Fruit fly (Drosophila melanogaster) whole organism, embryonic: ENCODE measurements around the gene mthl9.
A peak's percentile ranks its signal among the peaks of the same experiment; 100 is the strongest.

Experiments
- Bgb ChIP-seq: fragments of 200-800 bp; sonication (Bioruptor generic); IDR thresholded peaks from 2 replicates; pipeline ENCODE4 v1.3.6; 2022; ENCODE audit warnings: missing biosample characterization, missing genetic modification characterization; ENCODE audit not compliant: partially characterized antibody
- Bteb2 ChIP-seq: fragments of 200-800 bp; sonication (Bioruptor generic); optimal IDR thresholded peaks from 2 replicates; lab custom pipeline; 2016; ENCODE audit warnings: missing biosample characterization, missing genetic modification characterization
- CG10274 ChIP-seq: fragments of 200-800 bp; sonication (Bioruptor generic); optimal IDR thresholded peaks from 3 replicates; lab custom pipeline; 2017; ENCODE audit warnings: missing biosample characterization, mild to moderate bottlenecking, missing genetic modification characterization
- CG10979 ChIP-seq: fragments of 200-800 bp; sonication (Bioruptor generic); optimal IDR thresholded peaks from 2 replicates; lab custom pipeline; 2018; ENCODE audit warnings: missing biosample characterization, mild to moderate bottlenecking, missing genetic modification characterization, moderate library complexity
- CG11723 ChIP-seq: fragments of 200-800 bp; sonication (Bioruptor generic); optimal IDR thresholded peaks from 2 replicates; lab custom pipeline; 2017; ENCODE audit warnings: missing biosample characterization, mild to moderate bottlenecking, missing genetic modification characterization
- CG12104 ChIP-seq: fragments of 200-800 bp; sonication (Bioruptor generic); optimal IDR thresholded peaks from 3 replicates; lab custom pipeline; 2016; ENCODE audit warnings: missing biosample characterization, missing genetic modification characterization
- CG12391 ChIP-seq: fragments of 200-800 bp; sonication (Bioruptor generic); optimal IDR thresholded peaks from 3 replicates; lab custom pipeline; 2018; ENCODE audit warnings: missing biosample characterization, mild to moderate bottlenecking, missing genetic modification characterization, moderate library complexity
- CG13123 ChIP-seq: fragments of 200-800 bp; sonication (Bioruptor generic); optimal IDR thresholded peaks from 2 replicates; lab custom pipeline; 2016; ENCODE audit warnings: missing biosample characterization, missing genetic modification characterization
- CG13424 ChIP-seq: fragments of 200-800 bp; sonication (Bioruptor generic); optimal IDR thresholded peaks from 2 replicates; lab custom pipeline; 2019; ENCODE audit warnings: missing biosample characterization, mild to moderate bottlenecking, missing genetic modification characterization, moderate library complexity
- CG13894 ChIP-seq: fragments of 200-800 bp; sonication (Bioruptor generic); optimal IDR thresholded peaks from 3 replicates; lab custom pipeline; 2018; ENCODE audit warnings: missing biosample characterization, mild to moderate bottlenecking, missing genetic modification characterization, moderate library complexity
- CG14860 ChIP-seq: fragments of 200-800 bp; sonication (Bioruptor generic); IDR thresholded peaks from 3 replicates; pipeline ENCODE4 v1.3.6; 2022; ENCODE audit warnings: missing biosample characterization, missing genetic modification characterization; ENCODE audit not compliant: partially characterized antibody
- CG14965 ChIP-seq: fragments of 200-800 bp; sonication (Bioruptor generic); optimal IDR thresholded peaks from 2 replicates; lab custom pipeline; 2016; ENCODE audit warnings: missing biosample characterization, missing genetic modification characterization, borderline replicate concordance
- CG2199 ChIP-seq: fragments of 200-800 bp; sonication (Bioruptor generic); IDR thresholded peaks from 3 replicates; pipeline ENCODE4 v1.3.6; 2022; ENCODE audit warnings: missing biosample characterization, missing genetic modification characterization
- CG31388 ChIP-seq: fragments of 200-800 bp; sonication (Bioruptor generic); optimal IDR thresholded peaks from 2 replicates; lab custom pipeline; 2016; ENCODE audit warnings: missing biosample characterization, missing genetic modification characterization
- CG32767 ChIP-seq: fragments of 200-800 bp; sonication (Bioruptor generic); IDR thresholded peaks from 2 replicates; pipeline ENCODE4 v1.3.6; 2022; ENCODE audit warnings: missing biosample characterization, missing genetic modification characterization
- CG3726 ChIP-seq: fragments of 200-800 bp; sonication (Bioruptor generic); IDR thresholded peaks from 3 replicates; pipeline ENCODE4, ENCODE4 v1.3.6; 2022; ENCODE audit warnings: missing biosample characterization, missing genetic modification characterization
- CG5180 ChIP-seq: fragments of 200-800 bp; sonication (Bioruptor generic); optimal IDR thresholded peaks from 3 replicates; lab custom pipeline; 2017; ENCODE audit warnings: missing biosample characterization, missing genetic modification characterization, mild to moderate bottlenecking, moderate library complexity, missing genetic modification reagents
- CG7357 ChIP-seq: fragments of 200-800 bp; sonication (Bioruptor generic); IDR thresholded peaks from 3 replicates; pipeline ENCODE4 v1.3.6; 2022; ENCODE audit warnings: missing biosample characterization, missing genetic modification characterization
- Camta ChIP-seq: fragments of 200-800 bp; sonication (Bioruptor generic); optimal IDR thresholded peaks from 2 replicates; lab custom pipeline; 2016; ENCODE audit warnings: missing biosample characterization, missing genetic modification characterization
- D19B ChIP-seq: fragments of 200-800 bp; sonication (Bioruptor generic); optimal IDR thresholded peaks from 2 replicates; lab custom pipeline; 2017; ENCODE audit warnings: missing biosample characterization, mild to moderate bottlenecking, missing genetic modification characterization
- E2f2 ChIP-seq: fragments of 200-800 bp; sonication (Bioruptor generic); IDR thresholded peaks from 2 replicates; pipeline ENCODE4 v1.3.6; 2022; ENCODE audit warnings: missing biosample characterization, missing genetic modification characterization
- Fer2 ChIP-seq: fragments of 200-800 bp; sonication (Bioruptor generic); optimal IDR thresholded peaks from 2 replicates; lab custom pipeline; 2018; ENCODE audit warnings: missing biosample characterization, mild to moderate bottlenecking, missing genetic modification characterization, moderate library complexity
- Hmr ChIP-seq: fragments of 200-800 bp; sonication (Bioruptor generic); optimal IDR thresholded peaks from 3 replicates; lab custom pipeline; 2017; ENCODE audit warnings: mild to moderate bottlenecking, missing biosample characterization, missing genetic modification reagents, missing genetic modification characterization
- Hmx ChIP-seq: fragments of 200-800 bp; sonication (Bioruptor generic); optimal IDR thresholded peaks from 2 replicates; lab custom pipeline; 2016; ENCODE audit warnings: missing biosample characterization, missing genetic modification characterization
- Lim3 ChIP-seq: fragments of 200-800 bp; sonication (Bioruptor generic); IDR thresholded peaks from 2 replicates; pipeline ENCODE4 v1.3.6; 2022; ENCODE audit warnings: missing biosample characterization, missing genetic modification characterization
- Ravus ChIP-seq: fragments of 200-800 bp; sonication (Bioruptor generic); IDR thresholded peaks from 2 replicates; pipeline ENCODE4 v1.3.6; 2022; ENCODE audit warnings: missing biosample characterization, missing genetic modification characterization
- Rfx ChIP-seq: fragments of 200-800 bp; sonication (Bioruptor generic); IDR thresholded peaks from 2 replicates; pipeline ENCODE4 v1.3.6; 2022; ENCODE audit warnings: missing biosample characterization, missing genetic modification characterization
- Rx ChIP-seq: fragments of 200-800 bp; sonication (Bioruptor generic); IDR thresholded peaks from 2 replicates; pipeline ENCODE4 v1.3.6; 2022; ENCODE audit warnings: missing biosample characterization, missing genetic modification characterization
- Side ChIP-seq: fragments of 200-800 bp; sonication (Bioruptor generic); optimal IDR thresholded peaks from 2 replicates; lab custom pipeline; 2016; ENCODE audit warnings: missing biosample characterization, missing genetic modification characterization
- ato ChIP-seq: fragments of 200-800 bp; sonication (Bioruptor generic); IDR thresholded peaks from 2 replicates; pipeline ENCODE4 v1.3.6; 2022; ENCODE audit warnings: missing biosample characterization, missing genetic modification characterization; ENCODE audit not compliant: partially characterized antibody
- bab2 ChIP-seq: fragments of 200-800 bp; sonication (Bioruptor generic); optimal IDR thresholded peaks from 2 replicates; lab custom pipeline; 2016; ENCODE audit warnings: missing biosample characterization, missing genetic modification characterization
- caup ChIP-seq: fragments of 200-800 bp; sonication (Bioruptor generic); optimal IDR thresholded peaks from 3 replicates; lab custom pipeline; 2017; ENCODE audit warnings: missing biosample characterization, mild to moderate bottlenecking, missing genetic modification characterization, moderate library complexity; ENCODE audit not compliant: severe bottlenecking
- chinmo ChIP-seq: fragments of 200-800 bp; sonication (Bioruptor generic); IDR thresholded peaks from 4 replicates; pipeline ENCODE4 v1.3.6; 2022; ENCODE audit warnings: missing biosample characterization, missing genetic modification characterization; ENCODE audit not compliant: partially characterized antibody
- emc ChIP-seq: fragments of 200-800 bp; sonication (Bioruptor generic); optimal IDR thresholded peaks from 2 replicates; lab custom pipeline; 2016; ENCODE audit warnings: missing biosample characterization, missing genetic modification characterization
- gfzf ChIP-seq: fragments of 200-800 bp; sonication (Bioruptor generic); optimal IDR thresholded peaks from 2 replicates; lab custom pipeline; 2016; ENCODE audit warnings: missing biosample characterization, mild to moderate bottlenecking, missing genetic modification characterization, moderate library complexity
- hth ChIP-seq: fragments of >200 bp; optimal IDR thresholded peaks from 2 replicates; lab custom pipeline; 2017; ENCODE audit warnings: inconsistent platforms
- ind ChIP-seq: fragments of 200-800 bp; sonication (Bioruptor generic); optimal IDR thresholded peaks from 3 replicates; lab custom pipeline; 2016; ENCODE audit warnings: missing biosample characterization, missing genetic modification characterization
- lola ChIP-seq, 3 experiments: fragments of >200 bp in 2 of 3; fragments of 200-800 bp in 1 of 3; sonication (Bioruptor generic) in 1 of 3; optimal IDR thresholded peaks; 2 replicates each; lab custom pipeline; 2017 to 2019; ENCODE audit warnings: missing biosample characterization in 3 of 3, missing genetic modification characterization in 3 of 3, mild to moderate bottlenecking in 1 of 3, moderate library complexity in 1 of 3
- nerfin-1 ChIP-seq: fragments of 200-800 bp; sonication (Bioruptor generic); optimal IDR thresholded peaks from 3 replicates; lab custom pipeline; 2019; ENCODE audit warnings: missing biosample characterization, mild to moderate bottlenecking, missing genetic modification characterization, moderate library complexity
- onecut ChIP-seq: fragments of 200-800 bp; sonication (Bioruptor generic); IDR thresholded peaks from 2 replicates; pipeline ENCODE4 v1.3.6; 2022; ENCODE audit warnings: missing biosample characterization, missing genetic modification characterization
- pzg ChIP-seq: fragments of 200-800 bp; sonication (Bioruptor generic); optimal IDR thresholded peaks from 3 replicates; lab custom pipeline; 2018; ENCODE audit warnings: missing biosample characterization, mild to moderate bottlenecking, missing genetic modification characterization, moderate library complexity
- rib ChIP-seq: fragments of 200-800 bp; sonication (Bioruptor generic); IDR thresholded peaks from 2 replicates; pipeline ENCODE4 v1.3.6; 2022; ENCODE audit warnings: missing biosample characterization, missing genetic modification characterization
- sc ChIP-seq, 3 experiments: fragments of >200 bp in 2 of 3; fragments of 200-800 bp in 1 of 3; sonication (Bioruptor generic) in 1 of 3; optimal IDR thresholded peaks; 2 replicates in 2 of 3; 3 replicates in 1 of 3; lab custom pipeline; 2017; ENCODE audit warnings: mild to moderate bottlenecking in 1 of 3, missing biosample characterization in 1 of 3, missing genetic modification characterization in 1 of 3, missing genetic modification reagents in 1 of 3
- sd ChIP-seq: fragments of 200-800 bp; sonication (Bioruptor generic); optimal IDR thresholded peaks from 3 replicates; lab custom pipeline; 2018; ENCODE audit warnings: missing biosample characterization, mild to moderate bottlenecking, missing genetic modification characterization, moderate library complexity
- so ChIP-seq: fragments of 200-800 bp; sonication (Bioruptor generic); IDR thresholded peaks from 3 replicates; pipeline ENCODE4 v1.3.6; 2022; ENCODE audit warnings: missing biosample characterization, missing genetic modification characterization
- wek ChIP-seq: fragments of 200-800 bp; sonication (Bioruptor generic); optimal IDR thresholded peaks from 3 replicates; lab custom pipeline; 2018; ENCODE audit warnings: missing biosample characterization, mild to moderate bottlenecking, missing genetic modification characterization, moderate library complexity
- wor ChIP-seq: fragments of 200-800 bp; sonication (Bioruptor generic); IDR thresholded peaks from 2 replicates; pipeline ENCODE4 v1.3.6; 2022; ENCODE audit warnings: missing biosample characterization, missing genetic modification characterization

mthl9 gene

DNA sequence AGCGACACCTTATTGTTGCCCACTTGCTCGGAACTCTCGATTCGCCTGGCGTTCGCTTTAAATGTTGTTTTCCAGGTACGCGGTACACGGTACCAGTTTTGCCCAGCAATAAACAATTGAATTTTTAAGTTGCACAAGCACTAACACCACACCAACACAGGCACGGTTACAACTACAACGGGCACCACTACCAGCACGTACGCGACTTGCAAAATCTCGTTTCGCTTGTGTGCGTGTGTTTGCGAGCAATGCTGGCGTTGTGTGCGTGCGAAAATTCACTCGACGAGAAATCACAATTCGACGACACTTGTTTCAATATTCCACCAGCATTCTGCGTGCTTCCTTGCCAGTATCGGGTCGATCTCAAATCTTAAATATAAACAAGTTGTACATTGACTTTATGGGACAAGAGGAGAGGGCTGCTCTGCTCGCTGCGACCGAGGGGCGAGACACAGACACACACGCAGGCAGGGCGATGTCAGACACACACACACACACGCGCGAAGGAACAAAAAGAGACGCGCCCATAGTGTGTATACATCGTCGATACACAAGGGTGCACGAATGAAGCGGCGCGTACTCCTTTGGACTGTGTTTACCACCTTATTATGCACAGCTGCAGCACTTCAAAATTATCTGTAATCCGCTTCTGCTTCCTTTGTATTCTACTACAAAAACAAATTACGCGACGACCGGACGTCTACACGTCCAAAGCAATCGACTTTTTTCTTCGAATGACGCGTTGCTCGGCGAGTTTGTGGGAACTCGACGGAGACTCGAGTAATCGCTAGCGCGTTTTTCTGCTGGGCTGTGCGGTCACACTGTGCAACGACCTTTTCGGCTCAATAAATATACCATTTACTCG is 12.7 kb downstream of the mthl9 start, which contains the start of gene fwd (continued):
- TF ChIP-seq Lim3 (GFP tag; lab: Robert Waterston, UW) (no peak), Bteb2 (no peak), E2f2 (0 out of 2 replicates have a peak, but pooled peaks have one; percentile 52), CG10979 (tag; lab: Kevin White, UChicago) (peak; percentile 25), Hmr (GFP tag; lab: Kevin White, UChicago) (peak; percentile 77), CG31388 (GFP tag; lab: Kevin White, UChicago) (no peak), wor (GFP tag; lab: Robert Waterston, UW) (no peak), lola (GFP tag; optimal IDR thresholded peaks at IDR 0.05; lab: Kevin White, UChicago) (no peak), ato (GFP tag; lab: Robert Waterston, UW) (peak; percentile 44; the same call in 1 of the 2 replicates), chinmo (GFP tag; lab: Robert Waterston, UW) (peak; percentile 84; the same call in 2 of the 4 replicates), CG13894 (tag; lab: Kevin White, UChicago) (peak; percentile 49), Rfx (GFP tag; lab: Robert Waterston, UW) (peak; percentile 34; the same call in 1 of the 2 replicates), sc (optimal IDR thresholded peaks at IDR 0.05; lab: Kevin White, UChicago) (no peak), sc (GFP tag; optimal IDR thresholded peaks at IDR 0.05; lab: Kevin White, UChicago) (no peak), CG13123 (GFP tag; lab: Kevin White, UChicago) (no peak), bab2 (GFP tag; lab: Kevin White, UChicago) (no peak), ind (GFP tag; lab: Kevin White, UChicago) (no peak), Camta (GFP tag; lab: Kevin White, UChicago) (peak; percentile 18), CG3726 (no peak), emc (GFP tag; lab: Kevin White, UChicago) (no peak), Ravus (no peak), CG14965 (no peak), CG2199 (GFP tag; lab: Robert Waterston, UW) (peak; percentile 40; the same call in 1 of the 3 replicates), gfzf (peak; percentile 99), so (GFP tag; lab: Robert Waterston, UW) (no peak), CG7357 (no peak), Rx (no peak), nerfin-1 (peak; percentile 38), CG13424 (tag; lab: Kevin White, UChicago) (peak; percentile 38), CG5180 (GFP tag; lab: Kevin White, UChicago) (no peak), onecut (GFP tag; lab: Robert Waterston, UW) (peak; percentile 74), CG11723 (no peak), sd (tag; lab: Kevin White, UChicago) (peak; percentile 16), CG12104 (GFP tag; lab: Kevin White, UChicago) (no peak), CG10274 (GFP tag; lab: Kevin White, UChicago) (no peak), CG12391 (tag; lab: Kevin White, UChicago) (peak; percentile 62), Hmx (no peak), pzg (GFP tag; lab: Kevin White, UChicago) (peak; percentile 96), D19B (GFP tag; lab: Kevin White, UChicago) (peak; percentile 71), caup (GFP tag; lab: Kevin White, UChicago) (peak; percentile 59), Fer2 (no peak), Bgb (peak; percentile 41; the same call in 1 of the 2 replicates), Side (GFP tag; lab: Kevin White, UChicago) (peak; percentile 8), CG14860 (no peak), rib (peak; percentile 89), hth (no peak), CG32767 (peak; percentile 87), wek (GFP tag; lab: Kevin White, UChicago) (no peak)
